Fruit fly (Drosophila melanogaster): Measurements from ENCODE around the gene Nepl16.

dm6 chr3R:25126823-25127222 is 14.5 kb upstream of the Nepl16 start:
- TF ChIP-seq NFAT (GFP tag; IDR thresholded peaks at IDR 0.05) = no peak
- TF ChIP-seq Ravus (GFP tag; IDR thresholded peaks at IDR 0.05) = no peak
- TF ChIP-seq ro (GFP tag; IDR thresholded peaks at IDR 0.05) = no peak
- TF ChIP-seq Adf1 (GFP tag; IDR thresholded peaks at IDR 0.05) = no peak
- TF ChIP-seq h (optimal IDR thresholded peaks at IDR 0.05) = no peak
- TF ChIP-seq z (GFP tag; IDR thresholded peaks at IDR 0.05) = no peak
- no peak for TF ChIP-seq twi (tag; optimal IDR thresholded peaks at IDR 0.05)
- no peak for TF ChIP-seq CG30431 (GFP tag; optimal IDR thresholded peaks at IDR 0.05)
